Worm (Caenorhabditis elegans) whole organism, early embryonic: ENCODE results near the gene cest-2.3.

ENCODE experiments used
- B0310.2 ChIP-seq: sonication (generic microtip); optimal IDR thresholded peaks from 2 replicates; lab custom pipeline; 2016; ENCODE audit warnings: mild to moderate bottlenecking, missing genetic modification characterization, missing compliant biosample characterization
- F13C5.2 ChIP-seq: sonication (generic microtip); optimal IDR thresholded peaks from 2 replicates; lab custom pipeline; 2017; ENCODE audit warnings: mild to moderate bottlenecking, missing genetic modification characterization, inconsistent platforms, missing compliant biosample characterization
- aly-1 ChIP-seq: sonication (generic microtip); optimal IDR thresholded peaks from 2 replicates; lab custom pipeline; 2016; ENCODE audit warnings: missing genetic modification characterization, missing compliant biosample characterization
- ama-1 ChIP-seq: fragments of 150-350 bp; optimal IDR thresholded peaks from 2 replicates; lab custom pipeline; 2014
- ceh-13 ChIP-seq: fragments of 200-800 bp; sonication (Bioruptor generic); optimal IDR thresholded peaks from 2 replicates; lab custom pipeline; 2018; ENCODE audit warnings: mild to moderate bottlenecking, missing genetic modification characterization, missing compliant biosample characterization
- ceh-36 ChIP-seq: sonication (generic microtip); optimal IDR thresholded peaks from 2 replicates; lab custom pipeline; 2016; ENCODE audit warnings: missing genetic modification characterization, inconsistent platforms, missing compliant biosample characterization
- ets-7 ChIP-seq: sonication (generic microtip); optimal IDR thresholded peaks from 2 replicates; lab custom pipeline; 2016; ENCODE audit warnings: missing genotype, missing genetic modification characterization, missing compliant biosample characterization
- flt-1 ChIP-seq: fragments of 200-800 bp; sonication (Bioruptor generic); IDR thresholded peaks from 2 replicates; pipeline ENCODE4 v1.3.6; 2022; ENCODE audit warnings: missing genetic modification characterization, missing compliant biosample characterization
- hmbx-1 ChIP-seq: sonication (generic microtip); optimal IDR thresholded peaks from 2 replicates; lab custom pipeline; 2016; ENCODE audit warnings: mild to moderate bottlenecking, missing genetic modification characterization, missing compliant biosample characterization
- hmg-4 ChIP-seq: fragments of 200-800 bp; sonication (Bioruptor generic); optimal IDR thresholded peaks from 2 replicates; lab custom pipeline; 2018; ENCODE audit warnings: mild to moderate bottlenecking, missing genetic modification characterization, missing compliant biosample characterization
- hnd-1 ChIP-seq: sonication (generic microtip); optimal IDR thresholded peaks from 2 replicates; lab custom pipeline; 2016; ENCODE audit warnings: missing genetic modification characterization, missing compliant biosample characterization
- pes-1 ChIP-seq: fragments of 200-800 bp; sonication (Bioruptor generic); IDR thresholded peaks from 2 replicates; pipeline ENCODE4 v1.3.6; 2022; ENCODE audit warnings: missing genetic modification reagents, missing genetic modification characterization, missing compliant biosample characterization
- scrt-1 ChIP-seq: fragments of 200-800 bp; sonication (Bioruptor generic); IDR thresholded peaks from 2 replicates; pipeline ENCODE4 v1.3.6; 2022; ENCODE audit warnings: missing genetic modification characterization, missing compliant biosample characterization
- sea-1 ChIP-seq: fragments of 200-800 bp; sonication (Bioruptor generic); conservative IDR thresholded peaks from 2 replicates; pipeline ENCODE4 v1.3.6; 2022; ENCODE audit warnings: missing genetic modification characterization, missing compliant biosample characterization
- tbx-11 ChIP-seq: fragments of 200-800 bp; sonication (Bioruptor generic); IDR thresholded peaks from 2 replicates; pipeline ENCODE4 v1.3.6; 2022; ENCODE audit warnings: missing genetic modification characterization, missing compliant biosample characterization
- tbx-37 ChIP-seq: fragments of 200-800 bp; sonication (Bioruptor generic); conservative IDR thresholded peaks from 2 replicates; pipeline ENCODE4 v1.3.6; 2022; ENCODE audit warnings: missing genetic modification reagents, missing genetic modification characterization, missing compliant biosample characterization
- tra-4 ChIP-seq: sonication (generic microtip); optimal IDR thresholded peaks from 2 replicates; lab custom pipeline; 2017; ENCODE audit warnings: missing genetic modification characterization, missing compliant biosample characterization

cest-2.3 gene

ce11 chrV:14134757-14135441, 47.9 kb downstream of the cest-2.3 start:
- TF ChIP-seq hmbx-1 (tag; lab: Kevin White, UChicago) (no peak), scrt-1 (GFP tag; lab: Robert Waterston, UW) (no peak), F13C5.2 (tag; lab: Kevin White, UChicago) (no peak), B0310.2 (tag; lab: Kevin White, UChicago) (no peak), ets-7 (tag; lab: Kevin White, UChicago) (no peak)

ce11 chrV:14133002-14133763, 49.6 kb downstream of the cest-2.3 start:
- TF ChIP-seq ets-7 (tag; lab: Kevin White, UChicago) (no peak), ceh-36 (no peak), B0310.2 (tag; lab: Kevin White, UChicago) (no peak), hmbx-1 (tag; lab: Kevin White, UChicago) (no peak), pes-1 (no peak), F13C5.2 (tag; lab: Kevin White, UChicago) (no peak)

DNA sequence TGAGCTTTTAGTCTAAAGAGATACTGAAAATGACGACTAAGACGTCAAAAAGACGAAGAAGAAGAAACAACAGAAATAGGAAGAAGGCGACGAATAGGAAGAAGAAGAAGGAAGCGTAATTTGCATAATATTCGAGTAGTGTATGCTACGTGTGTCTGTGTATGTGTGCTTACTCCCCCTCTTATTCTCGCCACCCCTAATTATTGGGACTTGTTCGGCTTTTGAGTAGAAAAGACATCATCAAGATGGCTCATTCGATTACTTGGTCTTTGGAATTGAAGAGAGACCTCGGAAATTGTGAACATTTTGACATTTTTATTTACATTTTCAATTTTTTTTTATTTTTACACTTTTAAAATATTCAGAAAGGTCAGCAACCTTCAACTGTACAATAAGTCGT, 52.5 kb downstream of the cest-2.3 start:
- no peak for TF ChIP-seq hmbx-1 (tag; lab: Kevin White, UChicago)
- no peak for TF ChIP-seq B0310.2 (tag; lab: Kevin White, UChicago)
- no peak for TF ChIP-seq hmg-4
- no peak for TF ChIP-seq ceh-36

ce11 chrV:14128858-14129257, 53.9 kb downstream of the cest-2.3 start:
- TF ChIP-seq F13C5.2 (tag; lab: Kevin White, UChicago) = no peak
- no peak for TF ChIP-seq ceh-13 (GFP tag; lab: Kevin White, UChicago)
- TF ChIP-seq hmbx-1 (tag; lab: Kevin White, UChicago) = no peak
- no peak for TF ChIP-seq tra-4 (tag; lab: Kevin White, UChicago)
- no peak for TF ChIP-seq ama-1 (lab: Kevin White, UChicago)
- TF ChIP-seq aly-1 (tag; lab: Kevin White, UChicago) = no peak
- no peak for TF ChIP-seq tbx-37 (GFP tag; lab: Robert Waterston, UW)
- TF ChIP-seq tbx-11 = no peak
- no peak for TF ChIP-seq ceh-36
- no peak for TF ChIP-seq ets-7 (tag; lab: Kevin White, UChicago)
- no peak for TF ChIP-seq sea-1
- no peak for TF ChIP-seq B0310.2 (tag; lab: Kevin White, UChicago)
- TF ChIP-seq scrt-1 (GFP tag; lab: Robert Waterston, UW) = no peak
- no peak for TF ChIP-seq pes-1
- TF ChIP-seq hmg-4 = no peak
- TF ChIP-seq hnd-1 (tag; lab: Kevin White, UChicago) = no peak

- TF ChIP-seq flt-1 (GFP tag; lab: Robert Waterston, UW) = no peak
- TF ChIP-seq ets-7 (tag; lab: Kevin White, UChicago) = no peak
- TF ChIP-seq aly-1 (tag; lab: Kevin White, UChicago) = no peak
Measured at ce11 chrV:14127834-14128233, 54.9 kb downstream of the cest-2.3 start.

DNA sequence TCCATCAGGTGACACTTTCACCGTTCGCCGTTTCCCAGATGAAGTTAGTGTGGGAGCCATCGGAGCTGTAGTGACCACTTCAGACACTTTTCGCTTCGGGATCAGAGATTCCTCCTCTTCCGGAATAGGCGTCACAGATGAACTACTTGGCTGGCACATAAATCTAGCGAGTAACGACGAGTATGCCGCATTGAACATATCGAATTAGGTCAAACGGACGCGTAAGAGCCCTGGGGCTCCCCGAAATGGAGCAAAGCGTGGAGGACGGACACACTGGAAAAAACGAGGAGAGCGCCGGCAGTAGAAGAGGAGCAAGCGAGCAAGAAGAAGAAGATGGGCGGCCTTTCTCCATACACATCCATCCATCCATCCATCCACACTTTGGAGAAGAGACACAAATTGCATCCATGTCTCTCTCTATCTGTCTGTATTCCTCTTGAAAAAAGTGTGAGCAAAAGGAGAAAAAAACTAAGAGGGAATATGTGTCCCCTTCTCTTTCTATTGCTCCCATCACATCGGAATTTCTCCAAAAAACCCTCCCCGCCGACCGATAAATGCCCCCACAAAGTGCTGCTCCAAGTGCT, 56.3 kb downstream of the cest-2.3 start:
- TF ChIP-seq hmg-4 (no peak), tbx-37 (GFP tag; lab: Robert Waterston, UW) (no peak), flt-1 (GFP tag; lab: Robert Waterston, UW) (no peak), scrt-1 (GFP tag; lab: Robert Waterston, UW) (no peak), ama-1 (lab: Kevin White, UChicago) (no peak), hmbx-1 (tag; lab: Kevin White, UChicago) (no peak), tbx-11 (no peak), F13C5.2 (tag; lab: Kevin White, UChicago) (no peak), ceh-36 (no peak), B0310.2 (tag; lab: Kevin White, UChicago) (no peak), sea-1 (no peak), tra-4 (tag; lab: Kevin White, UChicago) (no peak), ceh-13 (GFP tag; lab: Kevin White, UChicago) (no peak), pes-1 (no peak), hnd-1 (tag; lab: Kevin White, UChicago) (no peak), ets-7 (tag; lab: Kevin White, UChicago) (no peak), aly-1 (tag; lab: Kevin White, UChicago) (no peak)
